Fruit fly (Drosophila melanogaster): ENCODE measurements around the gene Irp-1A.

- TF ChIP-seq CG8478 (optimal IDR thresholded peaks at IDR 0.05), result no peak
- no peak for TF ChIP-seq psq (optimal IDR thresholded peaks at IDR 0.05)
- TF ChIP-seq pan (optimal IDR thresholded peaks at IDR 0.05), result no peak
- TF ChIP-seq EcR (GFP tag; optimal IDR thresholded peaks at IDR 0.05), result no peak
- TF ChIP-seq Dll (optimal IDR thresholded peaks at IDR 0.05), result no peak
- no peak for TF ChIP-seq usp (GFP tag; optimal IDR thresholded peaks at IDR 0.05)
These were observed 1.8 kb upstream of the Irp-1A start, which contains the start of gene RNF220 for dm6 chr3R:22726031-22726770.

Measured in whole organism.